Worm (Caenorhabditis elegans) whole organism, L2 larva: ENCODE measurements around the gene mam-5.

ENCODE experiments used
- nhr-23 ChIP-seq: fragments of 150-350 bp; optimal IDR thresholded peaks from 2 replicates; lab custom pipeline; 2014; ENCODE audit warnings: missing biosample characterization, missing genetic modification reagents, missing genetic modification characterization
- nhr-77 ChIP-seq: fragments of 150-350 bp; optimal IDR thresholded peaks from 2 replicates; lab custom pipeline; 2014; ENCODE audit warnings: missing biosample characterization, missing genetic modification characterization

DNA sequence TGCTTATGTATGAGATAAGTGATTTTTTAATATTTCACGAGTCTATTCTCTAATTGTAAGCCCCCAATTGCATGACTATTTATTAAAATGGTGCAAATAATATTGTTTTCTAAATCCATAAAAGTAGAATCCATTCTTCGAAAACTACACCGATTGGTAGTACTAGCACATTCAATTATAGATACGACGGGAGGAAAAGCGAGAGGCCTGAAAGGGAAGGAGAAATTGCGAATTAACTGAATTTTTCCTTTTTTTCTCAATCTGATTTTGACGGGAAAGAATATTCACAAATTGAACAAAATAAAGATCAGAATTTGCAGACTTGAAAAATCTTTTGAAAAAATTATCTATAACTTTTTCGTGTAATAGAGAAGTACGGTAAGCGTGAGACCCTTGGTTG is 24.7 kb downstream of the mam-5 start:
- TF ChIP-seq nhr-77 (tag; lab: Kevin White, UChicago) (no peak), nhr-23 (tag; lab: Kevin White, UChicago) (no peak)
